Worm (Caenorhabditis elegans) whole organism, L3 larva: ENCODE results near the gene mcm-3AP.

Source experiments
- R02D3.7 ChIP-seq: fragments of 150-350 bp; optimal IDR thresholded peaks from 2 replicates; lab custom pipeline; 2014; ENCODE audit warnings: missing biosample characterization, missing genetic modification characterization
- ZK546.5 ChIP-seq: sonication (generic microtip); optimal IDR thresholded peaks from 2 replicates; lab custom pipeline; 2017; ENCODE audit warnings: missing biosample characterization, missing genetic modification characterization
- aly-2 ChIP-seq: fragments of 150-350 bp; optimal IDR thresholded peaks from 2 replicates; lab custom pipeline; 2014; ENCODE audit warnings: missing biosample characterization, missing genetic modification characterization
- ama-1 ChIP-seq: fragments of 150-350 bp; optimal IDR thresholded peaks from 2 replicates; lab custom pipeline; 2018
- ceh-16 ChIP-seq: sonication (generic microtip); optimal IDR thresholded peaks from 2 replicates; lab custom pipeline; 2017; ENCODE audit warnings: missing biosample characterization, missing genetic modification characterization
- ceh-28 ChIP-seq: fragments of 150-350 bp; optimal IDR thresholded peaks from 2 replicates; lab custom pipeline; 2014; ENCODE audit warnings: missing biosample characterization, missing genetic modification reagents, missing genetic modification characterization
- ceh-82 ChIP-seq: fragments of 150-350 bp; optimal IDR thresholded peaks from 2 replicates; lab custom pipeline; 2014; ENCODE audit warnings: missing biosample characterization, missing genetic modification characterization
- ceh-9 ChIP-seq: sonication (generic microtip); optimal IDR thresholded peaks from 2 replicates; lab custom pipeline; 2018; ENCODE audit warnings: missing biosample characterization, missing genetic modification characterization
- egl-27 ChIP-seq: sonication (generic microtip); optimal IDR thresholded peaks from 4 replicates; lab custom pipeline; 2017; ENCODE audit warnings: missing biosample characterization, missing genetic modification reagents, missing genetic modification characterization
- egl-5 ChIP-seq: fragments of 150-350 bp; optimal IDR thresholded peaks from 2 replicates; lab custom pipeline; 2017; ENCODE audit warnings: missing biosample characterization, missing genetic modification reagents, missing genetic modification characterization, inconsistent platforms
- elt-1 ChIP-seq: fragments of 150-350 bp; optimal IDR thresholded peaks from 2 replicates; lab custom pipeline; 2014; ENCODE audit warnings: missing biosample characterization, missing genetic modification characterization
- elt-2 ChIP-seq: sonication (generic microtip); optimal IDR thresholded peaks from 2 replicates; lab custom pipeline; 2016; ENCODE audit warnings: missing genetic modification reagents, mild to moderate bottlenecking, missing genetic modification characterization, missing compliant biosample characterization
- elt-3 ChIP-seq, 3 experiments: fragments of 150-350 bp in 1 of 3; sonication (generic microtip) in 2 of 3; optimal IDR thresholded peaks; 2 replicates in 2 of 3; 4 replicates in 1 of 3; lab custom pipeline; 2014 to 2017; ENCODE audit warnings: missing biosample characterization in 3 of 3, missing genetic modification characterization in 3 of 3
- eor-1 ChIP-seq, 2 experiments: fragments of 150-350 bp; optimal IDR thresholded peaks; 2 replicates each; lab custom pipeline; 2014 to 2018; ENCODE audit warnings: missing biosample characterization in 2 of 2, missing genetic modification characterization in 2 of 2
- fkh-10 ChIP-seq: sonication (generic microtip); optimal IDR thresholded peaks from 2 replicates; lab custom pipeline; 2017; ENCODE audit warnings: missing biosample characterization, missing genetic modification reagents, missing genetic modification characterization
- fkh-2 ChIP-seq: fragments of 150-350 bp; optimal IDR thresholded peaks from 2 replicates; lab custom pipeline; 2014; ENCODE audit warnings: missing biosample characterization, missing genetic modification reagents, missing genetic modification characterization
- fos-1 ChIP-seq: fragments of 150-350 bp; optimal IDR thresholded peaks from 2 replicates; lab custom pipeline; 2014; ENCODE audit warnings: missing biosample characterization, missing genetic modification characterization
- hmg-11 ChIP-seq: sonication (generic microtip); optimal IDR thresholded peaks from 2 replicates; lab custom pipeline; 2016; ENCODE audit warnings: missing genetic modification characterization, missing compliant biosample characterization
- jun-1 ChIP-seq: fragments of 150-350 bp; optimal IDR thresholded peaks from 2 replicates; lab custom pipeline; 2014; ENCODE audit warnings: missing biosample characterization, missing genetic modification reagents, missing genetic modification characterization
- lin-15B ChIP-seq: fragments of 150-350 bp; optimal IDR thresholded peaks from 2 replicates; lab custom pipeline; 2014; ENCODE audit warnings: missing biosample characterization, missing genetic modification characterization
- lin-39 ChIP-seq: fragments of 150-350 bp; optimal IDR thresholded peaks from 2 replicates; lab custom pipeline; 2018; ENCODE audit warnings: missing biosample characterization, missing genetic modification reagents, missing genetic modification characterization
- lsy-12 ChIP-seq: sonication (generic microtip); optimal IDR thresholded peaks from 2 replicates; lab custom pipeline; 2016; ENCODE audit warnings: mild to moderate bottlenecking, missing genetic modification characterization, missing compliant biosample characterization
- mml-1 ChIP-seq: fragments of 150-350 bp; sonication (generic microtip); optimal IDR thresholded peaks from 3 replicates; lab custom pipeline; 2014; ENCODE audit warnings: missing biosample characterization, missing genetic modification characterization
- nfya-1 ChIP-seq: sonication (generic microtip); optimal IDR thresholded peaks from 2 replicates; lab custom pipeline; 2017; ENCODE audit warnings: missing genetic modification characterization, mild to moderate bottlenecking, missing compliant biosample characterization, antibody characterized with exemption, moderate library complexity; ENCODE audit not compliant: insufficient read depth
- nhr-11 ChIP-seq: fragments of 150-350 bp; optimal IDR thresholded peaks from 2 replicates; lab custom pipeline; 2014; ENCODE audit warnings: missing biosample characterization, missing genetic modification characterization
- nhr-12 ChIP-seq: fragments of 150-350 bp; optimal IDR thresholded peaks from 2 replicates; lab custom pipeline; 2014; ENCODE audit warnings: missing biosample characterization, missing genetic modification characterization
- nhr-23 ChIP-seq: fragments of 150-350 bp; optimal IDR thresholded peaks from 2 replicates; lab custom pipeline; 2014; ENCODE audit warnings: missing biosample characterization, missing genetic modification reagents, missing genetic modification characterization
- nhr-25 ChIP-seq: sonication (generic microtip); optimal IDR thresholded peaks from 2 replicates; lab custom pipeline; 2017; ENCODE audit warnings: missing biosample characterization, missing genetic modification characterization
- nhr-28 ChIP-seq: fragments of 150-350 bp; optimal IDR thresholded peaks from 2 replicates; lab custom pipeline; 2014; ENCODE audit warnings: missing biosample characterization, missing genetic modification characterization
- nhr-43 ChIP-seq: sonication (generic microtip); optimal IDR thresholded peaks from 2 replicates; lab custom pipeline; 2016; ENCODE audit warnings: mild to moderate bottlenecking, missing genetic modification characterization, missing compliant biosample characterization; ENCODE audit not compliant: poor library complexity, severe bottlenecking
- nhr-67 ChIP-seq: fragments of 150-350 bp; optimal IDR thresholded peaks from 2 replicates; lab custom pipeline; 2014; ENCODE audit warnings: missing biosample characterization, missing genetic modification characterization
- nhr-76 ChIP-seq: fragments of 150-350 bp; sonication (generic microtip); optimal IDR thresholded peaks from 5 replicates; lab custom pipeline; 2014; ENCODE audit warnings: missing biosample characterization, missing genetic modification characterization
- nhr-77 ChIP-seq: fragments of 150-350 bp; optimal IDR thresholded peaks from 2 replicates; lab custom pipeline; 2014; ENCODE audit warnings: missing biosample characterization, missing genetic modification characterization
- pha-4 ChIP-seq: fragments of 150-350 bp; optimal IDR thresholded peaks from 2 replicates; lab custom pipeline; 2014; ENCODE audit warnings: missing biosample characterization, missing genetic modification reagents, missing genetic modification characterization
- pqm-1 ChIP-seq: fragments of 150-350 bp; optimal IDR thresholded peaks from 2 replicates; lab custom pipeline; 2017; ENCODE audit warnings: missing biosample characterization, missing genetic modification characterization, inconsistent platforms
- skn-1 ChIP-seq: fragments of 150-350 bp; optimal IDR thresholded peaks from 2 replicates; lab custom pipeline; 2014; ENCODE audit warnings: missing biosample characterization, missing genetic modification characterization
- snpc-4 ChIP-seq: fragments of 150-350 bp; optimal IDR thresholded peaks from 2 replicates; lab custom pipeline; 2014; ENCODE audit warnings: missing biosample characterization, missing genetic modification characterization
- unc-62 ChIP-seq: fragments of 150-350 bp; sonication (generic microtip); optimal IDR thresholded peaks from 4 replicates; lab custom pipeline; 2014; ENCODE audit warnings: missing biosample characterization, missing genetic modification reagents, missing genetic modification characterization
- zag-1 ChIP-seq: fragments of 150-350 bp; optimal IDR thresholded peaks from 2 replicates; lab custom pipeline; 2014; ENCODE audit warnings: missing biosample characterization, missing genetic modification characterization
- ztf-4 ChIP-seq: fragments of 150-350 bp; optimal IDR thresholded peaks from 2 replicates; lab custom pipeline; 2014; ENCODE audit warnings: missing biosample characterization, missing genetic modification characterization

Gene mcm-3AP

ce11 chrIV:7916907-7917306, 31.6 kb upstream of the mcm-3AP start:
- TF ChIP-seq lsy-12 (tag; lab: Kevin White, UChicago) (no peak), R02D3.7 (tag; lab: Kevin White, UChicago) (no peak), nhr-76 (tag; lab: Kevin White, UChicago) (no peak), pha-4 (tag; lab: Kevin White, UChicago) (no peak), mml-1 (no peak), ceh-9 (tag; lab: Kevin White, UChicago) (no peak), ZK546.5 (no peak), nhr-12 (tag; lab: Kevin White, UChicago) (no peak), ceh-28 (tag; lab: Kevin White, UChicago) (no peak), pqm-1 (tag; lab: Kevin White, UChicago) (no peak), elt-1 (tag; lab: Kevin White, UChicago) (no peak), ama-1 (lab: Kevin White, UChicago) (no peak), nhr-43 (tag; lab: Kevin White, UChicago) (no peak), skn-1 (tag; lab: Kevin White, UChicago) (no peak), ztf-4 (tag; lab: Kevin White, UChicago) (no peak), elt-3 (tag; optimal IDR thresholded peaks at IDR 0.05; lab: Kevin White, UChicago) (no peak), snpc-4 (no peak), ceh-16 (tag; lab: Kevin White, UChicago) (no peak), egl-27 (no peak)

DNA sequence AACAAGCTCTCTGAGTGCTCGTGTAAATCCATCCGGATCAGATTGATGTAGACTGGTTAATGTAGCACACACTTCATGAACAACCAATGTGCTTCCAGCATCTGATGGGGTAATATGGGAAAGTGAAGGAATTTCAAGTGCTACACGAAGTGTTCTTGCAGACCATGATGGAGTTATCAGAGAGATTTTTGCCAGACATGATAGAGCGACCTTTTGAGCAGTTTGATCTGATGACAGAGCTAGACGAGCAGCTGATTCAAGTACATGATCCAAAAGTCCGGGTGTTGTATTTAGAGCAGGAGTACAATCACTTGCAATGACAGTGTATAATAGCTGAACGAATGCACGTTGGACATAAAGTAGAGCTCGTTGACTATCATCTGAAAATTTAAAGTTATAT, 30.6 kb upstream of the mcm-3AP start:
- TF ChIP-seq fkh-2 (tag; lab: Kevin White, UChicago) (no peak), ztf-4 (tag; lab: Kevin White, UChicago) (no peak), pqm-1 (tag; lab: Kevin White, UChicago) (no peak), mml-1 (no peak), nhr-23 (tag; lab: Kevin White, UChicago) (no peak), hmg-11 (no peak), aly-2 (tag; lab: Kevin White, UChicago) (no peak), lin-39 (no peak), elt-2 (tag; lab: Kevin White, UChicago) (no peak), lsy-12 (tag; lab: Kevin White, UChicago) (no peak), nhr-77 (tag; lab: Kevin White, UChicago) (no peak), eor-1 (tag; optimal IDR thresholded peaks at IDR 0.05; lab: Kevin White, UChicago) (no peak), nhr-12 (tag; lab: Kevin White, UChicago) (no peak), jun-1 (tag; lab: Kevin White, UChicago) (no peak), unc-62 (GFP tag; lab: Kevin White, UChicago) (no peak)

ce11 chrIV:7920126-7920525, 28.3 kb upstream of the mcm-3AP start, which contains the start of gene C49H3.16:
Gene C49H3.16, plus strand, starts transcription at chrIV:7920426.
- TF ChIP-seq fkh-10 (GFP tag; lab: Kevin White, UChicago): no peak

DNA sequence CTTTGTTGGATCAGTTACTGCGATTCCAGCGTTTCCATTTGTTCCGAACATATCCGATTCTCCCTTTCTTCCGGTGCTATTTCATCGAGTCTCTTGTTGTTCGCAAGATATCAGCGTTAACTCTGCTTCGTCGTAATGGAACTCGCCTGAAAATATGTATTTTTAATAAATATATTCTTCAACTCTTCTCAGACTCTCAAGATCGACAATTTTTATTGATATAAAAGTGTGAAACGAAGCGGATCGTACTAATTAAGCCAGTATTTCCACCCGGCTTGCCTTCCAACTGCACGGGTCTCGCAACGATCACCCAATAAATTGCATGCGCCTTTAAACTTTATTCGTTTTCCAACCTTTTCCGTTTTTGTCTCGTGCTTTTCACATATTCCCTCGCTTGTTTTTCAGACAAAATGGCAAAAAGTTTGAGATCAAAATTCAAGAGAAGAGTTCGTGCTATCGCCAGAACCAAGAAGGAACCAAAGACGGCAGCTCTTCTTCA, 24.4 kb upstream of the mcm-3AP start, which contains the start of the genes xpo-3 and C49H3.3:
Gene xpo-3 (minus strand): TSS at position 51 of the 499 bp plus-strand sequence.
Gene C49H3.3 (plus strand): TSS at position 369 of the 499 bp plus-strand sequence.
- TF ChIP-seq unc-62 (GFP tag; lab: Kevin White, UChicago): no peak
- TF ChIP-seq R02D3.7 (tag; lab: Kevin White, UChicago): no peak
- peak; percentile 38 for TF ChIP-seq ama-1 (lab: Kevin White, UChicago)
- no peak for TF ChIP-seq fos-1 (tag; lab: Kevin White, UChicago)
- TF ChIP-seq ceh-16 (tag; lab: Kevin White, UChicago): no peak
- TF ChIP-seq nhr-25 (tag; lab: Kevin White, UChicago): peak; percentile 34
- TF ChIP-seq ceh-82 (tag; lab: Kevin White, UChicago): no peak
- TF ChIP-seq hmg-11: peak; percentile 29
- no peak for TF ChIP-seq nhr-12 (tag; lab: Kevin White, UChicago)
- TF ChIP-seq eor-1 (tag; optimal IDR thresholded peaks at IDR 0.05; lab: Kevin White, UChicago): no peak
- TF ChIP-seq nfya-1 (tag; lab: Kevin White, UChicago): peak; percentile 57
- no peak for TF ChIP-seq nhr-11 (tag; lab: Kevin White, UChicago)
- TF ChIP-seq fkh-10 (GFP tag; lab: Kevin White, UChicago): no peak
- no peak for TF ChIP-seq ceh-28 (tag; lab: Kevin White, UChicago)
- TF ChIP-seq nhr-23 (tag; lab: Kevin White, UChicago): no peak
- TF ChIP-seq zag-1: no peak
- TF ChIP-seq nhr-77 (tag; lab: Kevin White, UChicago): no peak
- TF ChIP-seq pha-4 (tag; lab: Kevin White, UChicago): peak; percentile 63
- no peak for TF ChIP-seq ceh-9 (tag; lab: Kevin White, UChicago)
- TF ChIP-seq egl-27: no peak
- TF ChIP-seq ztf-4 (tag; lab: Kevin White, UChicago): no peak
- TF ChIP-seq aly-2 (tag; lab: Kevin White, UChicago): no peak
- no peak for TF ChIP-seq jun-1 (tag; lab: Kevin White, UChicago)
- TF ChIP-seq nhr-76 (tag; lab: Kevin White, UChicago): no peak
- TF ChIP-seq fkh-2 (tag; lab: Kevin White, UChicago): no peak
- no peak for TF ChIP-seq skn-1 (tag; lab: Kevin White, UChicago)
- TF ChIP-seq lin-39: peak; percentile 76
- no peak for TF ChIP-seq lsy-12 (tag; lab: Kevin White, UChicago)
- no peak for TF ChIP-seq elt-3 (tag; optimal IDR thresholded peaks at IDR 0.05; lab: Kevin White, UChicago)
- no peak for TF ChIP-seq pqm-1 (tag; lab: Kevin White, UChicago)
- peak; percentile 30 for TF ChIP-seq elt-2 (tag; lab: Kevin White, UChicago)
- TF ChIP-seq nhr-28 (tag; lab: Kevin White, UChicago): no peak
- TF ChIP-seq nhr-67 (tag; lab: Kevin White, UChicago): no peak
- TF ChIP-seq lin-15B (tag; lab: Kevin White, UChicago): peak; percentile 33
- TF ChIP-seq egl-5 (tag; lab: Kevin White, UChicago): peak; percentile 56
